Worm (Caenorhabditis elegans): ENCODE data around the gene gpa-3.

DNA sequence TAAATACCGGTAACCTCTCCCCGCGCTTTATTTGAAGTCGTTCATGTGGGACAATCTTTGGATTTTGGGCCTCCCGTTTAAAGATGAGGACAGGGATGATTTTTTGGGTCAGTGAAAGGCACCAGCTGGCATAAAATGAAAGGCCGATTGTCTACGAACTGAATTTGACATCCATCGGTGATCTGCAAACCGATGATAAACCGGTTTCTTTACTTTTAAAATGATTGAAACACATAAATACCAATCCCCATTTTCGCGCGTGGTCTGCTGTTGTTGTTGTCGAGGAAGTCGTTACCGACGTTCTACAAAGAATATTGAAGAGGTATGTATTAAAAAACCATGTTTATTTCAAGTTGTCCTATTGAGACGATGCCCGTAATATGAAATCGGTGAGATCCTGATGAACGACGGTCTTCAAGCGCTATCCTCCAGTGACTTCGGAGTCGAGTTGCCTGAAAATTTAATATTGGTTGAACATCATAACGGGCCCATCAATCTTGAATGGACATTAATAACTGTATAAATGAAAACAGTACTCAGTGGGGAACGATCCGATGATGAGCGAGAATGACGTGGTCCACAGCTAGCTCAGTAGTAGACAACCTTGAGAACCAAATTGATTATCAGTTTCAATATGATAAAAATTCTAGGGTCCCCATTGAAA, 16.5 kb downstream of the gpa-3 start:
- TF ChIP-seq ama-1 (optimal IDR thresholded peaks at IDR 0.05): no peak
- TF ChIP-seq gmeb-2 (tag; optimal IDR thresholded peaks at IDR 0.05): no peak
- TF ChIP-seq lin-11 (tag; optimal IDR thresholded peaks at IDR 0.05): no peak
- no peak for TF ChIP-seq hlh-30 (tag; optimal IDR thresholded peaks at IDR 0.05; ENCODE audit: insufficient read depth)
- no peak for TF ChIP-seq ttx-3 (tag; optimal IDR thresholded peaks at IDR 0.05)
- TF ChIP-seq ceh-31 (tag; optimal IDR thresholded peaks at IDR 0.05): no peak
- no peak for TF ChIP-seq hlh-8 (tag; optimal IDR thresholded peaks at IDR 0.05)
- TF ChIP-seq elt-4 (tag; optimal IDR thresholded peaks at IDR 0.05): no peak
- TF ChIP-seq fkh-10 (GFP tag; optimal IDR thresholded peaks at IDR 0.05): no peak
- TF ChIP-seq ceh-2 (tag; optimal IDR thresholded peaks at IDR 0.05): no peak
- no peak for TF ChIP-seq ztf-16 (tag; optimal IDR thresholded peaks at IDR 0.05)
- no peak for TF ChIP-seq unc-42 (tag; optimal IDR thresholded peaks at IDR 0.05)
- no peak for TF ChIP-seq dve-1 (tag; optimal IDR thresholded peaks at IDR 0.05)
- no peak for TF ChIP-seq ceh-6 (GFP tag; optimal IDR thresholded peaks at IDR 0.05)

All from whole organism, late embryonic.